Worm (Caenorhabditis elegans) whole organism, L2 larva: ENCODE results near the gene CC8.3.

ENCODE experiments used
- elt-3 ChIP-seq: sonication (generic microtip); optimal IDR thresholded peaks from 2 replicates; lab custom pipeline; 2017; ENCODE audit warnings: missing biosample characterization, missing genetic modification characterization
- unc-62 ChIP-seq: fragments of 150-350 bp; optimal IDR thresholded peaks from 2 replicates; lab custom pipeline; 2014; ENCODE audit warnings: missing biosample characterization, missing genetic modification reagents, missing genetic modification characterization

DNA sequence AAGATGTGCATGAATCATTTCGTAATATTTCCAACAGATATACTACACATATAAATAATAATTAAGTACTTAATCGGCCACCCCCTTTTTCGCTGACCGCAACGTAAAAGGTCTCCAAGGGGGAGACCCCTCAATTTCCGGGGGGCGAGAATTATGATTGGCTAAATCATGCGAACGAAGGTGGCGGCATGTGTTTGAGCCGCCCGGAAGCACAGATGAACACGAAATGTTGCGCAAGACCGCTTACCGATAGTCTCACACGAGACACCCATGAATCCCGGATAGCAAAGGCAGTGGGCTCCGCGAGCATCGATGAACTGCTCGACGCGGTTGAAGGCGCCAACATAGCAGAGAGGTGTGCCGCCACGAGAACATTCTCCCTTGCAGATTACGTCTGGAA, 23.0 kb upstream of the CC8.3 start:
- TF ChIP-seq elt-3 (no peak), unc-62 (no peak)
